Fruit fly (Drosophila melanogaster) whole organism, pupa: ENCODE measurements around the gene CG2120.

Source experiments
- CG12605 ChIP-seq: fragments of 200-800 bp; sonication (Bioruptor generic); IDR thresholded peaks from 2 replicates; pipeline ENCODE4 v1.3.6; 2022; ENCODE audit warnings: missing biosample characterization, missing genetic modification characterization
- CG13204 ChIP-seq: fragments of 200-800 bp; sonication (Bioruptor generic); optimal IDR thresholded peaks from 2 replicates; lab custom pipeline; 2018; ENCODE audit warnings: missing biosample characterization, mild to moderate bottlenecking, missing genetic modification characterization, moderate library complexity
- CG17806 ChIP-seq: fragments of 200-800 bp; sonication (Bioruptor generic); optimal IDR thresholded peaks from 2 replicates; lab custom pipeline; 2018; ENCODE audit warnings: missing biosample characterization, mild to moderate bottlenecking, missing genetic modification characterization, moderate library complexity
- CG8159 ChIP-seq: fragments of 200-800 bp; sonication (Bioruptor generic); optimal IDR thresholded peaks from 3 replicates; lab custom pipeline; 2018; ENCODE audit warnings: missing biosample characterization, mild to moderate bottlenecking, missing genetic modification characterization, moderate library complexity
- CG8301 ChIP-seq: fragments of 200-800 bp; sonication (Bioruptor generic); optimal IDR thresholded peaks from 2 replicates; lab custom pipeline; 2018; ENCODE audit warnings: missing biosample characterization, mild to moderate bottlenecking, missing genetic modification characterization
- D1 ChIP-seq: fragments of 200-800 bp; sonication (Bioruptor generic); optimal IDR thresholded peaks from 2 replicates; lab custom pipeline; 2018; ENCODE audit warnings: missing biosample characterization, mild to moderate bottlenecking, missing genetic modification characterization, moderate library complexity
- EcR ChIP-seq: fragments of 200-800 bp; sonication (Bioruptor generic); optimal IDR thresholded peaks from 3 replicates; lab custom pipeline; 2019; ENCODE audit warnings: missing biosample characterization, missing genetic modification characterization, mild to moderate bottlenecking, moderate library complexity, missing genetic modification reagents
- Ets98B ChIP-seq: fragments of 200-800 bp; sonication (Bioruptor generic); IDR thresholded peaks from 2 replicates; pipeline ENCODE4 v1.3.6; 2022; ENCODE audit warnings: missing biosample characterization, missing genetic modification characterization
- fd96Ca ChIP-seq: fragments of 200-800 bp; sonication (Bioruptor generic); IDR thresholded peaks from 3 replicates; pipeline ENCODE4 v1.3.6; 2022; ENCODE audit warnings: missing biosample characterization, missing genetic modification characterization
- gl ChIP-seq: fragments of 200-800 bp; sonication (Bioruptor generic); optimal IDR thresholded peaks from 2 replicates; lab custom pipeline; 2018; ENCODE audit warnings: missing biosample characterization, mild to moderate bottlenecking, missing genetic modification characterization

CG2120 gene

DNA sequence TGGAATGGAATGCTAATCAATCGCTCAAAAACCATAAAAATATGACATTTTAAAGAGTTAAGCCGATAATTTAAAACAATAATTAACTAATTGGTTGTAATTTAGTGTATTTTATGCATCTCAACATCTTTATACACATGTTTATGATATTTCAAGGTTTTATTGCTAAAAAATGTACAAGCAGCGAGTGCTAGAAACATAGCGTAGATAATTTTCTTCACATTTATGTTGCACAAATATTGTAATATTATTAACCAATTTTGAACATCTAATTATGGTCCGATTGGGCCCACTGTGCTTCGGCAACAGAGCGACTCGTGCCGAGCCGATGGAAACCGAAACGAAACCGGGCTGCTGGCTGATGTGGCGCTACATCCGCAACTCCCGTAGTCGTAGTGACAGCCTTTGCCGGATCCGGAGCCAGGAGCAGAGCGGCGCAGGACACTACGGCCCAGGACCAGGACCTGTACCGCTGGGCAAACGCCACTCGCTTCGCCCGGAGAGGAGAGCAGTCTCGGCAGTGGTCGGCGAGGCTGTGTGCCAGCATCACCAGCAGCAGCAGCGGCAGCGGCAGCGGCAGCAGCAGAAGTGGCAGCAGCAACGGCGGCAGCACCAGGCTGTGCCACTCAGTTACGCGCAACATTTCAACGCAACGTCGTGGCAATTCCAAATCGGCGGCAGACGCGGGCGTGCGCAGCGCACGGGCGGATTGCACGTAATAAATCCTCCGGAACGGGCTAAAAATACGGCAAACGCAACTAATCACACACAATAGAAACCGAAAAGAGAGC lies 42.7 kb downstream of the CG2120 start, which contains the start of gene sdt:
TSS of gene sdt (plus strand) at position 385 of the 791 bp plus-strand sequence.
- TF ChIP-seq CG13204 (peak; percentile 69), CG8159 (peak; percentile 20), CG12605 (no peak)
- TF ChIP-seq, all 21 proteins: peak for 2

DNA sequence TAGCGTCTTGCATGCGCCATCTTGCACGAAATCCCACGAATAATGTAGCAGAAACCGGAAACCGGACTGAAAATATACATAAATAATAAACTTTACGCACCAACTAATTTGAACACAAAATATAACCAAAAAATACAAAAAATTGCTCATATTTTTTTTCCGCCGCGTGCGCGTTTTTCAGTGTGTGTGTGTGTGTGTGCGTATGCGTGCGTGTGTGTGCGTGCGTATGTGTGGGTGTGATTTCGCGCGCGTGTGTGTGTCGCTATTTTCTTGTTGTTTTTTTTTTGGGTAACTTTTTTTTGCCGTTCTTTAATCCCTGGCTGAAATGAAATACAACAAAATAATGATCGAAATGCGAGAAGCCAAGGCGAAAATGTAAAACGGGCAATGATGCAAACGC lies 43.4 kb downstream of the CG2120 start:
- no peak for TF ChIP-seq CG8301 (tag; lab: Kevin White, UChicago)
- no peak for TF ChIP-seq D1 (tag; lab: Kevin White, UChicago)
- no peak for TF ChIP-seq EcR (GFP tag; lab: Kevin White, UChicago)
- no peak for TF ChIP-seq CG8159
- TF ChIP-seq CG13204: no peak
- TF ChIP-seq CG12605: no peak
- no peak for TF ChIP-seq Ets98B
- TF ChIP-seq, all 21 proteins: peak for 0

DNA sequence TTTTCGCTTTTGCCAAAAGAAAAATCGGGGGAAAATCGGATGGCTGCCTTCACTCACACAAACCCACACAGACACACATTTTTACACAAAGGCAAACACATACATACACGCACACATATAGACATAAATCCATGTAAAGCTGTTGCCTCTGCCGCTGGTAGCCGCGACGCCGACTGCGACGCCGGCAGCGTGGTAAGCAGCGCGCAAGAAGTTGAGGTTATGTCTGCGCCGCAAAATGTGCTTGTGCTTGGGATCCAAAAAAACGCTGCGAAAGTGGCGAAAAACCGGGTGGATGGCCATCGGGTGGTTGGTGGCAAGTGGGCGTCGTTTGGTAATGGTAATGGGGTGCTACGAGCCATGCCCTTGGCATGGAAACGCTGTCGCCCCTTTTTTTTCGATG lies 44.2 kb downstream of the CG2120 start:
- no peak for TF ChIP-seq D1 (tag; lab: Kevin White, UChicago)
- no peak for TF ChIP-seq fd96Ca
- TF ChIP-seq CG17806 (tag; lab: Kevin White, UChicago): no peak
- no peak for TF ChIP-seq gl (tag; lab: Kevin White, UChicago)
- no peak for TF ChIP-seq EcR (GFP tag; lab: Kevin White, UChicago)
- TF ChIP-seq, all 21 proteins: peak for 0
